Worm (Caenorhabditis elegans) whole organism, L1 larva: Measurements from ENCODE around the gene clec-129.

Experiments
- F16B12.6 ChIP-seq: fragments of 150-350 bp; optimal IDR thresholded peaks from 2 replicates; lab custom pipeline; 2014; ENCODE audit warnings: missing biosample characterization, missing genetic modification characterization
- Y116A8C.19 ChIP-seq: sonication (generic microtip); optimal IDR thresholded peaks from 2 replicates; lab custom pipeline; 2016; ENCODE audit warnings: missing compliant biosample characterization, missing genetic modification characterization, borderline replicate concordance
- aha-1 ChIP-seq: fragments of 150-350 bp; optimal IDR thresholded peaks from 2 replicates; lab custom pipeline; 2014; ENCODE audit warnings: missing biosample characterization, missing genetic modification characterization
- alr-1 ChIP-seq: fragments of 200-800 bp; sonication (Bioruptor generic); optimal IDR thresholded peaks from 2 replicates; lab custom pipeline; 2018; ENCODE audit warnings: borderline replicate concordance, mild to moderate bottlenecking, missing genetic modification characterization, missing compliant biosample characterization
- aly-2 ChIP-seq: fragments of 150-350 bp; optimal IDR thresholded peaks from 2 replicates; lab custom pipeline; 2014; ENCODE audit warnings: missing biosample characterization, missing genetic modification characterization
- ama-1 ChIP-seq: fragments of 150-350 bp; optimal IDR thresholded peaks from 2 replicates; lab custom pipeline; 2014
- ces-1 ChIP-seq: fragments of 150-350 bp; optimal IDR thresholded peaks from 2 replicates; lab custom pipeline; 2014; ENCODE audit warnings: missing biosample characterization, missing genetic modification reagents, missing genetic modification characterization
- dpl-1 ChIP-seq, 3 experiments: fragments of 150-350 bp in 2 of 3; sonication (generic microtip) in 1 of 3; optimal IDR thresholded peaks; 2 replicates each; lab custom pipeline; 2014 to 2017; ENCODE audit warnings: missing biosample characterization in 3 of 3, missing genetic modification characterization in 3 of 3, missing genetic modification reagents in 3 of 3
- efl-1 ChIP-seq, 4 experiments: fragments of 150-350 bp; optimal IDR thresholded peaks in 3 of 4; peaks in 1 of 4; 1 replicate in 1 of 4; 2 replicates in 3 of 4; lab custom pipeline; 2014; ENCODE audit warnings: missing biosample characterization in 2 of 4, missing genetic modification characterization in 2 of 4, missing genetic modification reagents in 2 of 4
- efl-3 ChIP-seq: fragments of 200-800 bp; sonication (Bioruptor generic); optimal IDR thresholded peaks from 2 replicates; lab custom pipeline; 2018; ENCODE audit warnings: mild to moderate bottlenecking, missing genetic modification characterization, missing compliant biosample characterization
- egl-27 ChIP-seq, 2 experiments: fragments of 150-350 bp in 1 of 2; sonication (generic microtip); optimal IDR thresholded peaks; 3 replicates each; lab custom pipeline; 2017 to 2018; ENCODE audit warnings: missing biosample characterization in 2 of 2, missing genetic modification characterization in 2 of 2, missing genetic modification reagents in 2 of 2
- elt-2 ChIP-seq: sonication (generic microtip); optimal IDR thresholded peaks from 2 replicates; lab custom pipeline; 2016; ENCODE audit warnings: missing genetic modification characterization, mild to moderate bottlenecking, inconsistent platforms, missing compliant biosample characterization, missing genetic modification reagents
- fkh-10 ChIP-seq: sonication (generic microtip); optimal IDR thresholded peaks from 2 replicates; lab custom pipeline; 2017; ENCODE audit warnings: missing biosample characterization, missing genetic modification reagents, missing genetic modification characterization
- fkh-8 ChIP-seq: sonication (generic microtip); optimal IDR thresholded peaks from 2 replicates; lab custom pipeline; 2016; ENCODE audit warnings: mild to moderate bottlenecking, missing genetic modification characterization, missing compliant biosample characterization
- grh-1 ChIP-seq: fragments of 200-800 bp; sonication (Bioruptor generic); IDR thresholded peaks from 2 replicates; pipeline ENCODE4 v1.3.6; 2022; ENCODE audit warnings: missing genetic modification reagents, missing genetic modification characterization, missing compliant biosample characterization
- hlh-17 ChIP-seq: fragments of 200-800 bp; sonication (Bioruptor generic); optimal IDR thresholded peaks from 2 replicates; lab custom pipeline; 2018; ENCODE audit warnings: missing genetic modification characterization, mild to moderate bottlenecking, missing compliant biosample characterization, moderate library complexity, borderline replicate concordance
- hpl-2 ChIP-seq: fragments of 150-350 bp; optimal IDR thresholded peaks from 2 replicates; lab custom pipeline; 2014; ENCODE audit warnings: missing biosample characterization, missing genetic modification reagents, missing genetic modification characterization
- lin-13 ChIP-seq: fragments of 150-350 bp; optimal IDR thresholded peaks from 2 replicates; lab custom pipeline; 2014; ENCODE audit warnings: missing biosample characterization, missing genetic modification reagents, missing genetic modification characterization
- lin-35 ChIP-seq, 2 experiments: fragments of 150-350 bp; optimal IDR thresholded peaks; 2 replicates each; lab custom pipeline; 2014; ENCODE audit warnings: missing biosample characterization in 2 of 2, missing genetic modification characterization in 2 of 2, missing genetic modification reagents in 2 of 2
- mdl-1 ChIP-seq, 2 experiments: fragments of 150-350 bp; optimal IDR thresholded peaks; 2 replicates each; lab custom pipeline; 2014 to 2017; ENCODE audit warnings: missing biosample characterization in 2 of 2, missing genetic modification characterization in 2 of 2, inconsistent platforms in 1 of 2
- nhr-11 ChIP-seq: fragments of 150-350 bp; optimal IDR thresholded peaks from 2 replicates; lab custom pipeline; 2014; ENCODE audit warnings: missing biosample characterization, missing genetic modification characterization
- nhr-12 ChIP-seq: sonication (generic microtip); optimal IDR thresholded peaks from 2 replicates; lab custom pipeline; 2017; ENCODE audit warnings: missing biosample characterization, missing genetic modification characterization
- nhr-28 ChIP-seq: fragments of 150-350 bp; optimal IDR thresholded peaks from 2 replicates; lab custom pipeline; 2014; ENCODE audit warnings: missing biosample characterization, missing genetic modification characterization
- nhr-76 ChIP-seq: sonication (generic microtip); optimal IDR thresholded peaks from 2 replicates; lab custom pipeline; 2017; ENCODE audit warnings: missing biosample characterization, missing genetic modification characterization
- nhr-77 ChIP-seq: fragments of 150-350 bp; optimal IDR thresholded peaks from 2 replicates; lab custom pipeline; 2014; ENCODE audit warnings: missing biosample characterization, missing genetic modification characterization
- nhr-84 ChIP-seq: sonication (generic microtip); optimal IDR thresholded peaks from 2 replicates; lab custom pipeline; 2017; ENCODE audit warnings: missing biosample characterization, missing genetic modification characterization
- nhr-90 ChIP-seq: sonication (generic microtip); optimal IDR thresholded peaks from 2 replicates; lab custom pipeline; 2016; ENCODE audit warnings: mild to moderate bottlenecking, missing genetic modification characterization, missing compliant biosample characterization; ENCODE audit not compliant: poor library complexity
- skn-1 ChIP-seq: fragments of 150-350 bp; optimal IDR thresholded peaks from 2 replicates; lab custom pipeline; 2014; ENCODE audit warnings: missing biosample characterization, missing genetic modification characterization
- snpc-4 ChIP-seq: fragments of 150-350 bp; optimal IDR thresholded peaks from 2 replicates; lab custom pipeline; 2014; ENCODE audit warnings: missing biosample characterization, missing genetic modification characterization
- swsn-7 ChIP-seq: sonication (generic microtip); optimal IDR thresholded peaks from 2 replicates; lab custom pipeline; 2016; ENCODE audit warnings: missing genetic modification characterization, missing compliant biosample characterization
- tbx-2 ChIP-seq: sonication (generic microtip); optimal IDR thresholded peaks from 2 replicates; lab custom pipeline; 2016; ENCODE audit warnings: missing genetic modification characterization, missing compliant biosample characterization
- unc-30 ChIP-seq: sonication (generic microtip); optimal IDR thresholded peaks from 2 replicates; lab custom pipeline; 2017; ENCODE audit warnings: missing biosample characterization, missing genetic modification characterization
- unc-62 ChIP-seq: fragments of 150-350 bp; optimal IDR thresholded peaks from 2 replicates; lab custom pipeline; 2014; ENCODE audit warnings: missing biosample characterization, missing genetic modification reagents, missing genetic modification characterization
- unc-86 ChIP-seq: sonication (generic microtip); optimal IDR thresholded peaks from 2 replicates; lab custom pipeline; 2016; ENCODE audit warnings: missing genetic modification characterization, missing compliant biosample characterization
- unc-98 ChIP-seq: fragments of 200-800 bp; sonication (Bioruptor generic); IDR thresholded peaks from 2 replicates; pipeline ENCODE4 v1.3.6; 2022; ENCODE audit warnings: missing genetic modification characterization, missing compliant biosample characterization
- ztf-11 ChIP-seq, 2 experiments: sonication (generic microtip); optimal IDR thresholded peaks; 2 replicates each; lab custom pipeline; 2016 to 2017; ENCODE audit warnings: missing genetic modification characterization in 2 of 2, missing biosample characterization in 1 of 2, missing compliant biosample characterization in 1 of 2

clec-129 gene

DNA sequence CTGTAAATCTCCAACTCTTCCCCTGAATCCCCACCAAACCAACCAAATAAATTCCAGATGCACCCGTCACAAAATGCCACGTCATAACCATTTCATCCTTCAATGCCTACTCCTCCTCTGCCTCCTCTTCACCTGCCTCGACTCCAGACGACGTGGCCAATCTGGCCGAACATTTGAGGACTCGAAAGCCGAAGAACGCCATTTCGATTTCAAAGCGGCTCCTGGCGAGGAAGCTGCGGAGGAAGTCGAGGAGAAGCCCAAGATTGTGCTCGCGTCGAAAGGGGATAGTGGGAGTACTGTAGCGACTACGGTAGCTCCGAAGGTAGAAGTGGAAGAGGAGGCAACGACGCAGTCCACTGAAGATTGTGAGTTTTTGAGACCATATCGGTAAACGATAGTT, 13.9 kb upstream of the clec-129 start, which contains the start of gene lgc-45:
Gene lgc-45 (plus strand): TSS at position 56 of the 400 bp plus-strand sequence.
- no peak for TF ChIP-seq alr-1 (tag; lab: Kevin White, UChicago)

DNA sequence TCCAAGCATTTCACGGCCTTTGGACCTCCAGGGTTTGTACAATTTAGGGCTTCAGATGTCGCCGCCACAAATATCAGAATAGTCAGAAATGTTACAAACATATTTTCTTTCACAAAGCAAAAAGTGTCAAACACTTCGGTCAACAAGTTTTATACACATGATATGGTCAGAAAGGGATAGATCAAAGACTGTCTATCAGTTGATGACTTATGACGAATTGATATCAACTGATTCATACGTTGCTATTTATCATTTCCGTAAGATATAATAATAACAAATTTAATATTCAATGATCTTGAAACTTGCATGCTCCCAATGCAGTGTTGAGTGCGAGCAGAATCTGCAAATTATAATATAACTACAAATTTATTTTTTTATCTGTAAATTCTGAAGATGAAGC, 10.7 kb upstream of the clec-129 start, which contains the start of gene W10G11.1:
Gene W10G11.1 (minus strand): TSS at position 101 of the 400 bp plus-strand sequence.
- no peak for TF ChIP-seq aha-1 (tag; lab: Kevin White, UChicago)
- TF ChIP-seq F16B12.6 (tag; lab: Kevin White, UChicago) = no peak
- TF ChIP-seq lin-13 (GFP tag; lab: Kevin White, UChicago) = no peak
- no peak for TF ChIP-seq unc-62 (GFP tag; lab: Kevin White, UChicago)
- TF ChIP-seq egl-27 (tag; optimal IDR thresholded peaks at IDR 0.05; lab: Kevin White, UChicago) = no peak
- TF ChIP-seq grh-1 (GFP tag; lab: Robert Waterston, UW) = no peak
- no peak for TF ChIP-seq lin-35 (GFP tag; optimal IDR thresholded peaks at IDR 0.05; lab: Kevin White, UChicago)
- TF ChIP-seq snpc-4 (tag; lab: Kevin White, UChicago) = no peak
- TF ChIP-seq skn-1 (tag; lab: Kevin White, UChicago) = no peak
- TF ChIP-seq nhr-11 (tag; lab: Kevin White, UChicago) = no peak
- TF ChIP-seq efl-3 (GFP tag; lab: Kevin White, UChicago) = no peak
- TF ChIP-seq swsn-7 = no peak
- TF ChIP-seq hpl-2 (GFP tag; lab: Kevin White, UChicago) = no peak
- TF ChIP-seq Y116A8C.19 (tag; lab: Kevin White, UChicago) = no peak
- TF ChIP-seq nhr-76 = no peak
- TF ChIP-seq nhr-84 (tag; lab: Kevin White, UChicago) = no peak
- no peak for TF ChIP-seq elt-2 (tag; lab: Kevin White, UChicago)

DNA sequence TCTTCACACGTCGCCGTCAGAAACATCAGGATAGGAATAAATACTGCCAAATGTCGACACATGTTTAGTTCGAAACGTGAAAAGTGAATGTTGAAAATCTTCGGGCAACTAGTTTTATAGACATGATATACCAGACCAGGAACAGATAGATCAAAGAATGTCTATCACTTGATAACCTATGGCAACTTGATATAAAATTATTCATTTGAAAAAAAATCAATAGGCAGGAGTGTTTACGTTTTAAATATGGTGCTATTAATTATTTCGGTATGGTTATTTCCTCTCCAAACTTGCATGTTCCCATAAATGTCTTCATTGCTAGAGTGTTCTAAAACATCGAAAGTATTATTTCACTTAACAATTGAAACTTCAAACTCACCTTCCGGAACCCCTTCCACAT, 9.7 kb upstream of the clec-129 start, which contains the start of gene W10G11.2:
Gene W10G11.2 (minus strand): TSS at position 101 of the 400 bp plus-strand sequence.
- no peak for TF ChIP-seq unc-62 (GFP tag; lab: Kevin White, UChicago)
- no peak for TF ChIP-seq unc-98 (GFP tag; lab: Robert Waterston, UW)
- no peak for TF ChIP-seq lin-35 (GFP tag; optimal IDR thresholded peaks at IDR 0.05; lab: Kevin White, UChicago)
- no peak for TF ChIP-seq hlh-17 (GFP tag; lab: Kevin White, UChicago)
- TF ChIP-seq ces-1 = no peak
- TF ChIP-seq unc-30 (tag; lab: Kevin White, UChicago) = no peak
- TF ChIP-seq fkh-10 (GFP tag; lab: Kevin White, UChicago) = no peak
- TF ChIP-seq nhr-11 (tag; lab: Kevin White, UChicago) = no peak
- no peak for TF ChIP-seq dpl-1 (GFP tag; optimal IDR thresholded peaks at IDR 0.05; lab: Kevin White, UChicago)
- TF ChIP-seq efl-1 (optimal IDR thresholded peaks at IDR 0.05; lab: Kevin White, UChicago) = no peak
- TF ChIP-seq efl-1 (GFP tag; optimal IDR thresholded peaks at IDR 0.05 in 1 of 2; lab: Kevin White, UChicago) = no peak
- TF ChIP-seq ztf-11 (tag; optimal IDR thresholded peaks at IDR 0.05; lab: Kevin White, UChicago) = no peak
- no peak for TF ChIP-seq nhr-77
- no peak for TF ChIP-seq alr-1 (tag; lab: Kevin White, UChicago)
- TF ChIP-seq tbx-2 (tag; lab: Kevin White, UChicago) = no peak
- TF ChIP-seq nhr-28 = no peak
- TF ChIP-seq unc-86 (tag; lab: Kevin White, UChicago) = no peak

DNA sequence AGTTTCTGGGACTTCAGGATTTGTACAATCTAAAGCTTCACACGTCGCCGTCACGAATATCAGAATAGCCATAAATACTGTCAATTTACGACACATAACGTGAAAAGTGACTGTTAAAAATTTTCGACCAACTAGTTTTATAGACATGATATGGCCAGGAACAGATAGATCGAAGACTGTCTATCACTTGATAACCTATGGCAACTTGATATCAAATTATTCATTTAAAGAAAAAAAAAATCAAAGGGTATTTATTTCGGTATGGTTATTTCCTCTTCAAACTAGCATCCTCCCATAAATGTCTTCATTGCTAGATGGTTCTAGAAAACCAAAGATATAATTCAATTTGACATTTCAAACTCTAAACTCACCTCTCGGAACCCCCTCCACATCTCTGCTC, 8.9 kb upstream of the clec-129 start, which contains the start of gene W10G11.3:
Gene W10G11.3 (minus strand): TSS at position 101 of the 400 bp plus-strand sequence.
- TF ChIP-seq tbx-2 (tag; lab: Kevin White, UChicago) (no peak), skn-1 (tag; lab: Kevin White, UChicago) (no peak), nhr-90 (tag; lab: Kevin White, UChicago) (no peak), nhr-12 (tag; lab: Kevin White, UChicago) (no peak), egl-27 (tag; optimal IDR thresholded peaks at IDR 0.05; lab: Kevin White, UChicago) (no peak), elt-2 (tag; lab: Kevin White, UChicago) (no peak), nhr-11 (tag; lab: Kevin White, UChicago) (no peak), mdl-1 (tag; optimal IDR thresholded peaks at IDR 0.05; lab: Kevin White, UChicago) (no peak), ama-1 (lab: Kevin White, UChicago) (no peak), aly-2 (tag; lab: Kevin White, UChicago) (no peak), fkh-8 (tag; lab: Kevin White, UChicago) (no peak)
- TF ChIP-seq, all 84 proteins: peak for 0
